Worm (Caenorhabditis elegans) whole organism, L4/young adult: ENCODE results near the gene dph-3.

Source experiments
- dao-5 ChIP-seq: sonication (generic microtip); optimal IDR thresholded peaks from 2 replicates; lab custom pipeline; 2016; ENCODE audit warnings: missing genotype, missing genetic modification characterization, moderate library complexity, missing compliant biosample characterization
- him-1 ChIP-seq: sonication (generic microtip); optimal IDR thresholded peaks from 2 replicates; lab custom pipeline; 2016; ENCODE audit warnings: missing genotype, missing genetic modification reagents, missing genetic modification characterization, missing compliant biosample characterization

ce11 chrIV:9682514-9682913 lies 24.4 kb upstream of the dph-3 start, which contains the start of gene ins-7:
- no peak for TF ChIP-seq him-1 (tag; lab: Kevin White, UChicago)
- TF ChIP-seq dao-5 (tag; lab: Kevin White, UChicago) = no peak
